4 fruit fly cellular contexts compared by ENCODE assay signal in the genomic region with DNA sequence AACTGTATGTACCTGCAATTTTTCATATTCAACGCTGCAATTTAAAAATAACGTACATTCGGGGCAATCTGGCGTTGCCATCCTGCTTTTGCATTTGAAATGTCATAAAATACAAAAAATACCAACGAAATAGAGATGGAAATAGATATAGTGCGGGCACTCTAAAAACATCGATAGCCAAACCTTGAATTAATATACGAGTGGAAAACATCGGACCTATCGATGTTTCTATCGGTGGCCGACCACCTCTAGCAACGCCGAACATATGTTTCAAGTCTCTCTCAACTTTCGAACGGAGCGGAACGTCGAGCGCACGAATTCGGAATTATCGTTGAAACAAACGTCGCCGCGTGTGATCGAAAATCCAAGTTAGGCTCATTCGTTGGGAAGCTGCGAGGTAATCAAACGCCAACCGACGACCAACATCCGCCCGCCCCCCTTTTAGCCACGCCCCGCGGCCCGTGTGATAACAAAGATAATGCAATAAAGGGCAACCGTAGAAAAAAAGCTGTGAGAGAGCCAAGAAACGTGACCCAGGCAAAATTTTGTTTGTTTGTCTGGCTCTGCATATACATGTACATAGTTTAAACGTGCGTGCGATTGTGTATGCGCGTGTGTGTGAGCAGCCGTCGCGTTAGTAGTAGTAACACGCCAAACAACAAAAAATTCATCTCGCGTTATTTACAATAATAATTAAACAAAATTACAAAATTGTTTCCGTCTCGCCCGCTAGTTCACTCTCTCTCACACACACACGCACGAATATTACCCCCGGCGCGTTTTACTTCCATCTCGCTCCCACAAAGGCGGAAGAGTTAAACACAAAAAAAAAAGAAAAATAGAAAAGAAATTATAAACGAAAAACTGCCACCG.
TF ChIP-seq lines count a peak whose summit lies in the region.

A gene (plus strand): TSS at position 270 of the 873 bp plus-strand sequence.

TF ChIP-seq in whole organism, adult, 20 proteins besides CTCF, POLR2A, EP300 and RAD21 (continued from another document):
- TF ChIP-seq Crg-1 (GFP tag; optimal IDR thresholded peaks at IDR 0.05; lab: Kevin White, UChicago) = no peak
- TF ChIP-seq kay (GFP tag; lab: Kevin White, UChicago; ENCODE audit: borderline replicate concordance) = no peak
- TF ChIP-seq Clk (GFP tag; optimal IDR thresholded peaks at IDR 0.05; lab: Kevin White, UChicago) = no peak
- no peak for TF ChIP-seq CG11617 (GFP tag; optimal IDR thresholded peaks at IDR 0.05; lab: Kevin White, UChicago)

TF ChIP-seq in whole organism, embryonic, 481 proteins besides CTCF, POLR2A, EP300 and RAD21 (continued from another document and continues in another):
- peak; percentile 35 for TF ChIP-seq BtbVII (GFP tag; optimal IDR thresholded peaks at IDR 0.05; lab: Kevin White, UChicago)
- TF ChIP-seq trem (tag; optimal IDR thresholded peaks at IDR 0.05; lab: Kevin White, UChicago) = peak; percentile 92
- no peak for TF ChIP-seq Nf-YA (GFP tag; IDR thresholded peaks at IDR 0.05; lab: Robert Waterston, UW)
- peak; percentile 18 for TF ChIP-seq CG7839 (tag; optimal IDR thresholded peaks at IDR 0.05; lab: Kevin White, UChicago)
- TF ChIP-seq CG14710 (tag; optimal IDR thresholded peaks at IDR 0.05; lab: Kevin White, UChicago) = peak; percentile 85
- peak; percentile 57 for TF ChIP-seq Abd-B (GFP tag; optimal IDR thresholded peaks at IDR 0.05; lab: Kevin White, UChicago)
- TF ChIP-seq cg (GFP tag; optimal IDR thresholded peaks at IDR 0.05; lab: Kevin White, UChicago) = peak; percentile 84
- TF ChIP-seq phol (tag; optimal IDR thresholded peaks at IDR 0.05; lab: Kevin White, UChicago) = peak; percentile 76
- TF ChIP-seq ftz-f1 (GFP tag; optimal IDR thresholded peaks at IDR 0.05; lab: Kevin White, UChicago) = peak; percentile 86
- peak; percentile 5 for TF ChIP-seq ATbp (GFP tag; optimal IDR thresholded peaks at IDR 0.05; lab: Kevin White, UChicago)
- TF ChIP-seq CG12299 (tag; optimal IDR thresholded peaks at IDR 0.05; lab: Kevin White, UChicago) = no peak
- no peak for TF ChIP-seq ara (GFP tag; IDR thresholded peaks at IDR 0.05; lab: Robert Waterston, UW)
- no peak for TF ChIP-seq tll (GFP tag; optimal IDR thresholded peaks at IDR 0.05; lab: Kevin White, UChicago)
- TF ChIP-seq CG2875 (GFP tag; optimal IDR thresholded peaks at IDR 0.05; lab: Kevin White, UChicago) = no peak
- no peak for TF ChIP-seq sim (GFP tag; IDR thresholded peaks at IDR 0.05; lab: Robert Waterston, UW)
- TF ChIP-seq CG15514 (GFP tag; optimal IDR thresholded peaks at IDR 0.05; lab: Kevin White, UChicago) = peak; percentile 82
- peak; percentile 14 for TF ChIP-seq CrebB (tag; optimal IDR thresholded peaks at IDR 0.05; lab: Kevin White, UChicago)
- no peak for TF ChIP-seq CG13424 (tag; optimal IDR thresholded peaks at IDR 0.05; lab: Kevin White, UChicago)
- TF ChIP-seq Poxn (GFP tag; IDR thresholded peaks at IDR 0.05; lab: Robert Waterston, UW) = no peak
- peak; percentile 20 for TF ChIP-seq HmgZ (tag; optimal IDR thresholded peaks at IDR 0.05; lab: Kevin White, UChicago)
- TF ChIP-seq az2 (GFP tag; optimal IDR thresholded peaks at IDR 0.05; lab: Kevin White, UChicago) = no peak
- peak; percentile 78 for TF ChIP-seq sqz (GFP tag; optimal IDR thresholded peaks at IDR 0.05; lab: Kevin White, UChicago)
- TF ChIP-seq CG13894 (tag; optimal IDR thresholded peaks at IDR 0.05; lab: Kevin White, UChicago) = peak; percentile 43
- TF ChIP-seq nom (GFP tag; optimal IDR thresholded peaks at IDR 0.05; lab: Kevin White, UChicago) = peak; percentile 54
- TF ChIP-seq CG5180 (GFP tag; optimal IDR thresholded peaks at IDR 0.05; lab: Kevin White, UChicago) = peak; percentile 22
- peak; percentile 10 for TF ChIP-seq Vsx1 (GFP tag; optimal IDR thresholded peaks at IDR 0.05; lab: Kevin White, UChicago)
- TF ChIP-seq CG10267 (tag; optimal IDR thresholded peaks at IDR 0.05; lab: Kevin White, UChicago) = peak; percentile 81
- peak in 1 of 2 experiments; percentile 13 for TF ChIP-seq Pdp1 (GFP tag; optimal IDR thresholded peaks at IDR 0.05; lab: Kevin White, UChicago)
- no peak for TF ChIP-seq zf30C (GFP tag; optimal IDR thresholded peaks at IDR 0.05; lab: Kevin White, UChicago)
- TF ChIP-seq NC2β (GFP tag; optimal IDR thresholded peaks at IDR 0.05; lab: Kevin White, UChicago) = no peak
- peak; percentile 31 for TF ChIP-seq CG2678 (tag; optimal IDR thresholded peaks at IDR 0.05; lab: Kevin White, UChicago)
- TF ChIP-seq gfzf (GFP tag; optimal IDR thresholded peaks at IDR 0.05; lab: Kevin White, UChicago) = peak; percentile 59
- no peak for TF ChIP-seq br (optimal IDR thresholded peaks at IDR 0.05; lab: Kevin White, UChicago)
- TF ChIP-seq CG6254 (GFP tag; optimal IDR thresholded peaks at IDR 0.05; lab: Kevin White, UChicago) = peak; percentile 24
- TF ChIP-seq CG17568 (GFP tag; optimal IDR thresholded peaks at IDR 0.05; lab: Kevin White, UChicago) = peak; percentile 58
- no peak for TF ChIP-seq CG12391 (tag; optimal IDR thresholded peaks at IDR 0.05; lab: Kevin White, UChicago)
- TF ChIP-seq Ets97D (GFP tag; optimal IDR thresholded peaks at IDR 0.05; lab: Kevin White, UChicago) = peak; percentile 85
- peak; percentile 47 for TF ChIP-seq corto (GFP tag; optimal IDR thresholded peaks at IDR 0.05; lab: Kevin White, UChicago)
- TF ChIP-seq amos (GFP tag; IDR thresholded peaks at IDR 0.05; lab: Robert Waterston, UW; ENCODE audit: partially characterized antibody) = no peak

TF ChIP-seq in whole organism, prepupa, 60 proteins besides CTCF, POLR2A, EP300 and RAD21 (continued from another document):
- peak; percentile 24 for TF ChIP-seq dsx (GFP tag; optimal IDR thresholded peaks at IDR 0.05; lab: Kevin White, UChicago; ENCODE audit: poor library complexity, severe bottlenecking)
- TF ChIP-seq Eip93F (GFP tag; optimal IDR thresholded peaks at IDR 0.05; lab: Kevin White, UChicago) = no peak
- no peak for TF ChIP-seq achi (GFP tag; optimal IDR thresholded peaks at IDR 0.05; lab: Kevin White, UChicago)
- no peak for TF ChIP-seq CG6276 (GFP tag; optimal IDR thresholded peaks at IDR 0.05; lab: Kevin White, UChicago)
- TF ChIP-seq Ets96B (tag; optimal IDR thresholded peaks at IDR 0.05; lab: Kevin White, UChicago) = no peak
- no peak for TF ChIP-seq CG16779 (tag; optimal IDR thresholded peaks at IDR 0.05; lab: Kevin White, UChicago)
- TF ChIP-seq Blimp-1 (GFP tag; optimal IDR thresholded peaks at IDR 0.05; lab: Kevin White, UChicago) = no peak
- no peak for TF ChIP-seq Sox102F (GFP tag; optimal IDR thresholded peaks at IDR 0.05; lab: Kevin White, UChicago)
- TF ChIP-seq Hr39 (GFP tag; optimal IDR thresholded peaks at IDR 0.05; lab: Kevin White, UChicago) = no peak
- no peak for TF ChIP-seq acj6 (GFP tag; optimal IDR thresholded peaks at IDR 0.05; lab: Kevin White, UChicago)
- TF ChIP-seq CG10631 (GFP tag; optimal IDR thresholded peaks at IDR 0.05; lab: Kevin White, UChicago) = no peak
- no peak for TF ChIP-seq CG8119 (GFP tag; IDR thresholded peaks at IDR 0.05; lab: Robert Waterston, UW)
- peak; percentile 3 for TF ChIP-seq esn (GFP tag; optimal IDR thresholded peaks at IDR 0.05; lab: Kevin White, UChicago)
- no peak for TF ChIP-seq CG11762 (GFP tag; optimal IDR thresholded peaks at IDR 0.05; lab: Kevin White, UChicago; ENCODE audit: insufficient read depth)
- no peak for TF ChIP-seq Met (GFP tag; optimal IDR thresholded peaks at IDR 0.05; lab: Kevin White, UChicago)
- no peak for TF ChIP-seq pdm3 (GFP tag; optimal IDR thresholded peaks at IDR 0.05; lab: Kevin White, UChicago)
- peak; percentile 39 for TF ChIP-seq topi (GFP tag; optimal IDR thresholded peaks at IDR 0.05; lab: Kevin White, UChicago)
- no peak for TF ChIP-seq CG1621 (tag; optimal IDR thresholded peaks at IDR 0.05; lab: Kevin White, UChicago)
- TF ChIP-seq fkh (GFP tag; optimal IDR thresholded peaks at IDR 0.05; lab: Kevin White, UChicago) = peak; percentile 86
- no peak for TF ChIP-seq CG34406 (GFP tag; optimal IDR thresholded peaks at IDR 0.05; lab: Kevin White, UChicago)
- peak; percentile 53 for TF ChIP-seq CG3919 (GFP tag; optimal IDR thresholded peaks at IDR 0.05; lab: Kevin White, UChicago)
- no peak for TF ChIP-seq CG8319 (GFP tag; optimal IDR thresholded peaks at IDR 0.05; lab: Kevin White, UChicago)
- no peak for TF ChIP-seq Sox14 (GFP tag; optimal IDR thresholded peaks at IDR 0.05; lab: Kevin White, UChicago)
- TF ChIP-seq CG6792 (GFP tag; optimal IDR thresholded peaks at IDR 0.05; lab: Kevin White, UChicago) = no peak
- no peak for TF ChIP-seq Smox (GFP tag; optimal IDR thresholded peaks at IDR 0.05; lab: Kevin White, UChicago)
- TF ChIP-seq CG7368 (GFP tag; optimal IDR thresholded peaks at IDR 0.05; lab: Kevin White, UChicago) = no peak
- TF ChIP-seq CG11294 (GFP tag; IDR thresholded peaks at IDR 0.05; lab: Robert Waterston, UW) = no peak
- no peak for TF ChIP-seq fd85E (GFP tag; optimal IDR thresholded peaks at IDR 0.05; lab: Kevin White, UChicago)
- TF ChIP-seq Eip78C (GFP tag; lab: Kevin White, UChicago) = peak; percentile 68
- no peak for TF ChIP-seq CG15336 (GFP tag; IDR thresholded peaks at IDR 0.05; lab: Robert Waterston, UW)
- TF ChIP-seq CG8632 (GFP tag; optimal IDR thresholded peaks at IDR 0.05; lab: Kevin White, UChicago) = no peak
- no peak for TF ChIP-seq svp (GFP tag; lab: Kevin White, UChicago)
- no peak for TF ChIP-seq CG10669 (GFP tag; optimal IDR thresholded peaks at IDR 0.05; lab: Kevin White, UChicago)
- TF ChIP-seq fd59A (GFP tag; optimal IDR thresholded peaks at IDR 0.05; lab: Kevin White, UChicago) = no peak
- no peak for TF ChIP-seq Lpt (GFP tag; optimal IDR thresholded peaks at IDR 0.05; lab: Kevin White, UChicago)
- TF ChIP-seq Eip75B (GFP tag; optimal IDR thresholded peaks at IDR 0.05; lab: Kevin White, UChicago) = no peak
- TF ChIP-seq CG11902 (GFP tag; optimal IDR thresholded peaks at IDR 0.05; lab: Kevin White, UChicago) = no peak
- TF ChIP-seq dac (GFP tag; optimal IDR thresholded peaks at IDR 0.05; lab: Kevin White, UChicago) = no peak
- no peak for TF ChIP-seq Hr38 (GFP tag; optimal IDR thresholded peaks at IDR 0.05; lab: Kevin White, UChicago)
- no peak for TF ChIP-seq vri (GFP tag; optimal IDR thresholded peaks at IDR 0.05; lab: Kevin White, UChicago)
- no peak for TF ChIP-seq salr (GFP tag; optimal IDR thresholded peaks at IDR 0.05; lab: Kevin White, UChicago)
- peak; percentile 8 for TF ChIP-seq CG31627 (GFP tag; optimal IDR thresholded peaks at IDR 0.05; lab: Kevin White, UChicago)

TF ChIP-seq in whole organism, wandering third instar larva, 38 proteins besides CTCF, POLR2A, EP300 and RAD21 (continued from another document):
- TF ChIP-seq psq (GFP tag; optimal IDR thresholded peaks at IDR 0.05; lab: Kevin White, UChicago) (no peak), fru (GFP tag; optimal IDR thresholded peaks at IDR 0.05; lab: Kevin White, UChicago) (peak; percentile 9), CG32264 (GFP tag; optimal IDR thresholded peaks at IDR 0.05; lab: Kevin White, UChicago) (no peak), br (GFP tag; optimal IDR thresholded peaks at IDR 0.05; lab: Kevin White, UChicago) (no peak), HLH106 (tag; optimal IDR thresholded peaks at IDR 0.05; lab: Kevin White, UChicago) (no peak), lola (GFP tag; optimal IDR thresholded peaks at IDR 0.05; lab: Kevin White, UChicago) (no peak), dsf (GFP tag; optimal IDR thresholded peaks at IDR 0.05; lab: Kevin White, UChicago; ENCODE audit: borderline replicate concordance) (no peak), dl (GFP tag; optimal IDR thresholded peaks at IDR 0.05; lab: Kevin White, UChicago; ENCODE audit: insufficient read depth in 1 of 2, partially characterized antibody in 2 of 2) (no peak)
TF ChIP-seq in whole organism, wandering third instar larva: peak in this region for 10.
